Worm (Caenorhabditis elegans) whole organism, L3 larva: ENCODE data around the gene hmt-1.

ENCODE experiments used
- aly-2 ChIP-seq: fragments of 150-350 bp; optimal IDR thresholded peaks from 2 replicates; lab custom pipeline; 2014; ENCODE audit warnings: missing biosample characterization, missing genetic modification characterization
- ama-1 ChIP-seq: fragments of 150-350 bp; optimal IDR thresholded peaks from 2 replicates; lab custom pipeline; 2018
- ceh-28 ChIP-seq: fragments of 150-350 bp; optimal IDR thresholded peaks from 2 replicates; lab custom pipeline; 2014; ENCODE audit warnings: missing biosample characterization, missing genetic modification reagents, missing genetic modification characterization
- ceh-9 ChIP-seq: sonication (generic microtip); optimal IDR thresholded peaks from 2 replicates; lab custom pipeline; 2018; ENCODE audit warnings: missing biosample characterization, missing genetic modification characterization
- daf-12 ChIP-seq: fragments of 150-350 bp; optimal IDR thresholded peaks from 2 replicates; lab custom pipeline; 2014; ENCODE audit warnings: missing biosample characterization, missing genetic modification reagents, missing genetic modification characterization
- egl-5 ChIP-seq: fragments of 150-350 bp; optimal IDR thresholded peaks from 2 replicates; lab custom pipeline; 2017; ENCODE audit warnings: missing biosample characterization, missing genetic modification reagents, missing genetic modification characterization, inconsistent platforms
- elt-1 ChIP-seq: fragments of 150-350 bp; optimal IDR thresholded peaks from 2 replicates; lab custom pipeline; 2014; ENCODE audit warnings: missing biosample characterization, missing genetic modification characterization
- elt-2 ChIP-seq: sonication (generic microtip); optimal IDR thresholded peaks from 2 replicates; lab custom pipeline; 2016; ENCODE audit warnings: missing genetic modification reagents, mild to moderate bottlenecking, missing genetic modification characterization, missing compliant biosample characterization
- eor-1 ChIP-seq, 2 experiments: fragments of 150-350 bp; optimal IDR thresholded peaks; 2 replicates each; lab custom pipeline; 2014 to 2018; ENCODE audit warnings: missing biosample characterization in 2 of 2, missing genetic modification characterization in 2 of 2
- fkh-10 ChIP-seq: sonication (generic microtip); optimal IDR thresholded peaks from 2 replicates; lab custom pipeline; 2017; ENCODE audit warnings: missing biosample characterization, missing genetic modification reagents, missing genetic modification characterization
- fkh-2 ChIP-seq: fragments of 150-350 bp; optimal IDR thresholded peaks from 2 replicates; lab custom pipeline; 2014; ENCODE audit warnings: missing biosample characterization, missing genetic modification reagents, missing genetic modification characterization
- hmg-11 ChIP-seq: sonication (generic microtip); optimal IDR thresholded peaks from 2 replicates; lab custom pipeline; 2016; ENCODE audit warnings: missing genetic modification characterization, missing compliant biosample characterization
- jun-1 ChIP-seq: fragments of 150-350 bp; optimal IDR thresholded peaks from 2 replicates; lab custom pipeline; 2014; ENCODE audit warnings: missing biosample characterization, missing genetic modification reagents, missing genetic modification characterization
- lin-15B ChIP-seq: fragments of 150-350 bp; optimal IDR thresholded peaks from 2 replicates; lab custom pipeline; 2014; ENCODE audit warnings: missing biosample characterization, missing genetic modification characterization
- lin-39 ChIP-seq: fragments of 150-350 bp; optimal IDR thresholded peaks from 2 replicates; lab custom pipeline; 2018; ENCODE audit warnings: missing biosample characterization, missing genetic modification reagents, missing genetic modification characterization
- lsy-12 ChIP-seq: sonication (generic microtip); optimal IDR thresholded peaks from 2 replicates; lab custom pipeline; 2016; ENCODE audit warnings: mild to moderate bottlenecking, missing genetic modification characterization, missing compliant biosample characterization
- nfya-1 ChIP-seq: sonication (generic microtip); optimal IDR thresholded peaks from 2 replicates; lab custom pipeline; 2017; ENCODE audit warnings: missing genetic modification characterization, mild to moderate bottlenecking, missing compliant biosample characterization, antibody characterized with exemption, moderate library complexity; ENCODE audit not compliant: insufficient read depth
- nhr-12 ChIP-seq: fragments of 150-350 bp; optimal IDR thresholded peaks from 2 replicates; lab custom pipeline; 2014; ENCODE audit warnings: missing biosample characterization, missing genetic modification characterization
- nhr-23 ChIP-seq: fragments of 150-350 bp; optimal IDR thresholded peaks from 2 replicates; lab custom pipeline; 2014; ENCODE audit warnings: missing biosample characterization, missing genetic modification reagents, missing genetic modification characterization
- nhr-25 ChIP-seq: sonication (generic microtip); optimal IDR thresholded peaks from 2 replicates; lab custom pipeline; 2017; ENCODE audit warnings: missing biosample characterization, missing genetic modification characterization
- nhr-28 ChIP-seq: fragments of 150-350 bp; optimal IDR thresholded peaks from 2 replicates; lab custom pipeline; 2014; ENCODE audit warnings: missing biosample characterization, missing genetic modification characterization
- nhr-43 ChIP-seq: sonication (generic microtip); optimal IDR thresholded peaks from 2 replicates; lab custom pipeline; 2016; ENCODE audit warnings: mild to moderate bottlenecking, missing genetic modification characterization, missing compliant biosample characterization; ENCODE audit not compliant: poor library complexity, severe bottlenecking
- nhr-76 ChIP-seq: fragments of 150-350 bp; sonication (generic microtip); optimal IDR thresholded peaks from 5 replicates; lab custom pipeline; 2014; ENCODE audit warnings: missing biosample characterization, missing genetic modification characterization
- nhr-77 ChIP-seq: fragments of 150-350 bp; optimal IDR thresholded peaks from 2 replicates; lab custom pipeline; 2014; ENCODE audit warnings: missing biosample characterization, missing genetic modification characterization
- pha-4 ChIP-seq: fragments of 150-350 bp; optimal IDR thresholded peaks from 2 replicates; lab custom pipeline; 2014; ENCODE audit warnings: missing biosample characterization, missing genetic modification reagents, missing genetic modification characterization
- pqm-1 ChIP-seq: fragments of 150-350 bp; optimal IDR thresholded peaks from 2 replicates; lab custom pipeline; 2017; ENCODE audit warnings: missing biosample characterization, missing genetic modification characterization, inconsistent platforms
- snpc-4 ChIP-seq: fragments of 150-350 bp; optimal IDR thresholded peaks from 2 replicates; lab custom pipeline; 2014; ENCODE audit warnings: missing biosample characterization, missing genetic modification characterization
- ztf-11 ChIP-seq: fragments of 150-350 bp; optimal IDR thresholded peaks from 2 replicates; lab custom pipeline; 2014; ENCODE audit warnings: missing biosample characterization, missing genetic modification characterization
- ztf-4 ChIP-seq: fragments of 150-350 bp; optimal IDR thresholded peaks from 2 replicates; lab custom pipeline; 2014; ENCODE audit warnings: missing biosample characterization, missing genetic modification characterization

hmt-1 gene

DNA sequence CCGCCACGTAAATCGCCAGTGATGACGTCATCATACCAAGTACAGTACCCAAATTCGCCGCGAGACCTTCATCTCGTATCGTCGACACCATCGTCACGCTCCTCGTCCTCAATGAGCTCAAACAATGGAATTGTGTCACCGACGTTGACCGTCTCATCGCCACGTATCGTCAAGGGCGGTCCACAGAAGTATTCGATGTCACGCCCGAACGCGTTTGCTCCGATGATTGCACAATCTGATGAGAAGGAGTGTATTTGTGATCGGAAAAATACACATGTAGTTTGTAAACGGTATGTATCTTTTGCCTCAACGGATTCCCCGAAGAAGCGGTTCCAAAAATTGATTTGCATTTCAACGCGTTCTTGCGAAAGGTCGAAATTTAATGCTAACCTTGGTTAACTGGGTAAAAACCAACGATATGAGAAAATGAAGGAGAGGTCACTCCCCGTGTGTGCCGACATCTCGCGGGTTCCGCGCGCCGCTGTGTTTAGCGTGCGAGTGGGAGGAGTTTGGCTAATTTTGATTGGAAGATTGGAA is 9.6 kb downstream of the hmt-1 start:
- TF ChIP-seq nhr-43 (tag; lab: Kevin White, UChicago): peak; percentile 81
- TF ChIP-seq elt-2 (tag; lab: Kevin White, UChicago): peak; percentile 24
- TF ChIP-seq nfya-1 (tag; lab: Kevin White, UChicago): peak; percentile 94
- TF ChIP-seq nhr-25 (tag; lab: Kevin White, UChicago): peak; percentile 57
- TF ChIP-seq fkh-2 (tag; lab: Kevin White, UChicago): no peak
- no peak for TF ChIP-seq aly-2 (tag; lab: Kevin White, UChicago)
- TF ChIP-seq eor-1 (tag; optimal IDR thresholded peaks at IDR 0.05; lab: Kevin White, UChicago): no peak
- TF ChIP-seq lsy-12: peak; percentile 53
- peak; percentile 98 for TF ChIP-seq snpc-4 (tag; lab: Kevin White, UChicago)
- peak; percentile 9 for TF ChIP-seq jun-1 (tag; lab: Kevin White, UChicago)
- TF ChIP-seq ceh-9: no peak
- TF ChIP-seq lin-15B (tag; lab: Kevin White, UChicago): peak; percentile 39
- TF ChIP-seq ama-1 (lab: Kevin White, UChicago): peak; percentile 98
- TF ChIP-seq nhr-23 (tag; lab: Kevin White, UChicago): peak; percentile 28
- TF ChIP-seq elt-1 (tag; lab: Kevin White, UChicago): no peak
- TF ChIP-seq, all 47 proteins: peak for 10

DNA sequence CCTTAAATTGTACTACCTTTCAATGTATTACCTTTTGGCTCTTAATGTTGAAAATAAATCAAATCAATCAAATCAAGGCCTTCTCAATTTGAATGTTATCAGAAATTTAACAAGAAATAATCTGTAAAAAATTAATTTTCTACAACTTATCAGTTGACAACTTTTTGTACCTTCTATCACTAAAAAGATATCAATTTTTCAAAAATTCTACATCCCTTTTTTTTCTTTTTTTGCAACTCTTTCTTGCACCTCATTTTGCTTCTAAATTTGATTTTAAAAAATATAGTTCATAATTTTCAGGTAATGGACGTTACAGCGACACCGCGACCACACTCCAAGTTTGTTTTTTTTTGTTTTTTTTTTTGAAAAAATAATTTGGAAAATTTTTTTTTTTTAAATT is 11.6 kb downstream of the hmt-1 start, which contains the start of gene W09D6.5:
TSS of gene W09D6.5 (plus strand) at position 301 of the 400 bp plus-strand sequence.
- TF ChIP-seq nhr-28: no peak

DNA sequence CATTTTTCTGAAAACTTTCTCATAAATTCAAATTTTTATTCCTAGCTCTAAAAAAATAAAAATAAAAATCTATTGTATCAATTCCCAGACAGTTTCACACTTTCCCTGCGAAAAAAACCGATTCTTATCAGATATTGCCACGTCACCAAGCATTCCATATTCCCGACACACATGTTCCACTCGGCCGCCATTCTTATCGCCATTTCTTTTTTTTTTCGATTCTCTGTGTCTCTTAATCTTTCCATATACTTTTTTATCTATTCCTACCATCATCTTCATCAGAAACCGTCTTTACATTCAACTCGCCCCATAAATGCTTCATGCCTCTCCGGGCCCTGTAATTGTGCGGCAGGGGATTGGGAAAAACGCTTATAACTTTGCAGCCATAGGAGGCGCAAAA is 12.3 kb downstream of the hmt-1 start:
- TF ChIP-seq nhr-43 (tag; lab: Kevin White, UChicago) (no peak), lin-39 (tag; lab: Kevin White, UChicago) (no peak), elt-2 (tag; lab: Kevin White, UChicago) (peak; percentile 92), daf-12 (tag; lab: Kevin White, UChicago) (no peak), nhr-12 (no peak), elt-1 (tag; lab: Kevin White, UChicago) (peak; percentile 61), nhr-23 (tag; lab: Kevin White, UChicago) (peak; percentile 37), pqm-1 (tag; lab: Kevin White, UChicago) (peak; percentile 17), hmg-11 (tag; lab: Kevin White, UChicago) (peak; percentile 17)

DNA sequence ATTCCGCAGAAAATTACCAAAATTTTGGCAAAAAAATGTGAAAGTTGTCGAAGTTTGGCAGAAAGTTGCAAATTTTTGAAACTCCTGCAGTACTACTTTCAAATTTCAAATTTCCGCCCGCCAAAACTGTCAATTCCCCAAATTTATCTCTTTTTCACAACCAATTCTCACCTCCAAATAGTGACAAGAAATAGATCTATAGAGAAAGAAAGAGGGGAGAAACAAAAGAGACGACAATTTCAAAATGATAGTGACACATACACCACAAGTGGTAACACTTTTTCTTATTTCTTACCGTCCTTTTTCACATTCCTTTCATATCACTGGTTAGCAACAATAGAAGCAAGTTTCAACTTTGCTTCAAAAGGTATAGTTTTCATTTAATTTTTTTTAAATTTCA is 15.8 kb downstream of the hmt-1 start:
- TF ChIP-seq elt-2 (tag; lab: Kevin White, UChicago) (peak; percentile 19), snpc-4 (tag; lab: Kevin White, UChicago) (peak; percentile 9), ama-1 (lab: Kevin White, UChicago) (no peak), fkh-10 (no peak)

DNA sequence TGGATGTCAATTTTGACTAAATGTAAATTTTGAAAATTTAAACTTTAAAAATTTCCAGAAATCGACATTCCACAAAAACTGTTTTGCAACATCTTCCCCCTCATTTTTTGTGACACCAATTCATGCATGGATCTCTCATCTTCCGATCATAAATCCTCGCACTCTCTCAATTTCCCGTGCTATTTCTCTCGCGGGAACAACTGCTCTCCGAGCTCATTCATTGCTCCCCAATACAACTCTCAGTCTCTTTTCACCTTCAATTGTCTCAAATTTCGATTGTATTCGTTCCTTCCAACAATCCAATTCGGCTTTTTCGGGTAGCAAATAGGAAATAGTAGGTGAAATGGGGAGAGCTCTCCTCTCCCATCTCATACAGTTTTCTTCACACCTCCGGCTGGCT is 17.2 kb downstream of the hmt-1 start:
- TF ChIP-seq egl-5 (peak; percentile 21), ztf-11 (tag; lab: Kevin White, UChicago) (no peak), pha-4 (tag; lab: Kevin White, UChicago) (no peak), nhr-12 (no peak)
- TF ChIP-seq, all 47 proteins: peak for 1

DNA sequence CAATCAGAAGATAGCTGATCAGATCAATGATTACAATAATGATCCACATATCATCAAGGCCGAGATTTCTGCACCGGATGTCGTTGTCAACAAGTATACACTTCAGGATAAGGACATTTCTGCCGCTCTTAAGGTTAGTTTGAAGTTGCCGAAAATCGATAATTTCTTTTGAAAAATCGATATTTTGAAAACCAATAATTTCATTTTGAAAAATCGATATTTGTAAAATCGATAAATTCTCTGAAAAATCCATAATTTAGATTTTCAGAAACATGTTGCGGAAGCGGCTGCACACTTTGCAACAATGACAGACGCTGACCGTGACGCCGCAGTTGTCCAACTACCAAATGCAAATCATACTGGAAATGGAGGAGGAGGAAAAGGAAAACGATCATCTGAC is 19.9 kb downstream of the hmt-1 start:
- peak; percentile 75 for TF ChIP-seq ceh-28

DNA sequence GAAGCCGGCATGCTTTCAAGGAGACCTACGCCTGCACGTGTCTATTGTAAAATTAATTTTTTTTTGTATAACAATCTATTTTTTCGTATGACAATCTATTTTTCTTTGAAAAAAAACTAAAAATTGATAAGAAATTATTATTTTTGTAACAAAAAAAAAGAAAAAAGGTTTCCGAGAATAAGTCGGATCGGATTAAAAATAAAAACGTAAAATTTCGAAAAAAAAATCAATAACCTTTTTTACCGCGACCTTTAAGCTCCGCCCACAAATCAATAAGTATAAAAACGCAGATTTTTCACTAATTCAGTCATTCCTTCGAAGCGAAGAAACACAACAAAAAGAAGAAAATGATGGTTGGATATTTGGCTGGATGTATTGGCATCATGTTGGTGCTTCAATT is 20.3 kb downstream of the hmt-1 start, which contains the start of gene W09D6.4:
TSS of gene W09D6.4 (plus strand) at position 301 of the 400 bp plus-strand sequence.
- TF ChIP-seq nhr-76 (tag; lab: Kevin White, UChicago) (no peak), ceh-28 (no peak), ztf-4 (tag; lab: Kevin White, UChicago) (no peak), elt-2 (tag; lab: Kevin White, UChicago) (no peak), lin-15B (tag; lab: Kevin White, UChicago) (no peak), elt-1 (tag; lab: Kevin White, UChicago) (no peak), pqm-1 (tag; lab: Kevin White, UChicago) (no peak), jun-1 (tag; lab: Kevin White, UChicago) (no peak), nhr-77 (tag; lab: Kevin White, UChicago) (no peak), fkh-10 (no peak)
